Fruit fly (Drosophila melanogaster) whole organism, wandering third instar larva: Measurements from ENCODE around the gene CG32086.

Source experiments
- Hr83 ChIP-seq: fragments of 200-300 bp; sonication (Bioruptor generic); optimal IDR thresholded peaks from 2 replicates; lab custom pipeline; 2016; ENCODE audit warnings: missing biosample characterization, mild to moderate bottlenecking, missing genetic modification characterization, moderate library complexity; ENCODE audit not compliant: poor library complexity, severe bottlenecking
- Jra ChIP-seq: sonication (Bioruptor generic); optimal IDR thresholded peaks from 2 replicates; lab custom pipeline; 2016; ENCODE audit warnings: missing biosample characterization, missing genetic modification characterization
- OdsH ChIP-seq: fragments of 200-800 bp; sonication (Bioruptor generic); optimal IDR thresholded peaks from 2 replicates; lab custom pipeline; 2016; ENCODE audit warnings: missing biosample characterization, mild to moderate bottlenecking, missing genetic modification characterization
- Sp1 ChIP-seq: fragments of 200-800 bp; sonication (Bioruptor generic); optimal IDR thresholded peaks from 3 replicates; lab custom pipeline; 2019; ENCODE audit warnings: missing biosample characterization, mild to moderate bottlenecking, missing genetic modification characterization, moderate library complexity
- ey ChIP-seq: fragments of 200-800 bp; sonication (Bioruptor generic); optimal IDR thresholded peaks from 2 replicates; lab custom pipeline; 2016; ENCODE audit warnings: missing biosample characterization, missing genetic modification characterization
- fru ChIP-seq: fragments of 200-800 bp; sonication (Bioruptor generic); optimal IDR thresholded peaks from 3 replicates; lab custom pipeline; 2016; ENCODE audit warnings: missing biosample characterization, mild to moderate bottlenecking, missing genetic modification characterization
- lola ChIP-seq: fragments of >200 bp; optimal IDR thresholded peaks from 2 replicates; lab custom pipeline; 2017; ENCODE audit warnings: missing biosample characterization, missing genetic modification characterization
- psq ChIP-seq: fragments of 200-800 bp; sonication (Bioruptor generic); optimal IDR thresholded peaks from 3 replicates; lab custom pipeline; 2017; ENCODE audit warnings: missing biosample characterization, mild to moderate bottlenecking, missing genetic modification characterization, moderate library complexity
- rgr ChIP-seq: fragments of 200-800 bp; sonication (Bioruptor generic); optimal IDR thresholded peaks from 3 replicates; lab custom pipeline; 2016; ENCODE audit warnings: missing biosample characterization, mild to moderate bottlenecking, missing genetic modification characterization
- sage ChIP-seq: fragments of 200-800 bp; sonication (Bioruptor generic); optimal IDR thresholded peaks from 2 replicates; lab custom pipeline; 2016; ENCODE audit warnings: missing biosample characterization, mild to moderate bottlenecking, missing genetic modification characterization
- woc ChIP-seq: sonication (Bioruptor generic); optimal IDR thresholded peaks from 2 replicates; lab custom pipeline; 2016; ENCODE audit warnings: missing biosample characterization, mild to moderate bottlenecking, missing genetic modification characterization

- no peak for TF ChIP-seq Hr83 (GFP tag; lab: Kevin White, UChicago)
- no peak for TF ChIP-seq ey (GFP tag; lab: Kevin White, UChicago)
- no peak for TF ChIP-seq lola (GFP tag; lab: Kevin White, UChicago)
- TF ChIP-seq psq (GFP tag; lab: Kevin White, UChicago), result no peak
- TF ChIP-seq fru (GFP tag; lab: Kevin White, UChicago), result no peak
- TF ChIP-seq Jra (GFP tag; lab: Kevin White, UChicago), result no peak
- no peak for TF ChIP-seq rgr (GFP tag; lab: Kevin White, UChicago)
- TF ChIP-seq OdsH (GFP tag; lab: Kevin White, UChicago), result no peak
- no peak for TF ChIP-seq sage
- no peak for TF ChIP-seq woc (GFP tag; lab: Kevin White, UChicago)
- TF ChIP-seq Sp1 (GFP tag; lab: Kevin White, UChicago), result no peak
These were observed 41.8 kb upstream of the CG32086 start, which contains the start of gene CG6083 for dm6 chr3L:11625634-11626175.
